Worm (Caenorhabditis elegans) whole organism, L3 larva: ENCODE data around the gene srh-55.

ENCODE experiments used
- ceh-16 ChIP-seq: sonication (generic microtip); optimal IDR thresholded peaks from 2 replicates; lab custom pipeline; 2017; ENCODE audit warnings: missing biosample characterization, missing genetic modification characterization
- eor-1 ChIP-seq, 2 experiments: fragments of 150-350 bp; optimal IDR thresholded peaks; 2 replicates each; lab custom pipeline; 2014 to 2018; ENCODE audit warnings: missing biosample characterization in 2 of 2, missing genetic modification characterization in 2 of 2
- fkh-10 ChIP-seq: sonication (generic microtip); optimal IDR thresholded peaks from 2 replicates; lab custom pipeline; 2017; ENCODE audit warnings: missing biosample characterization, missing genetic modification reagents, missing genetic modification characterization
- jun-1 ChIP-seq: fragments of 150-350 bp; optimal IDR thresholded peaks from 2 replicates; lab custom pipeline; 2014; ENCODE audit warnings: missing biosample characterization, missing genetic modification reagents, missing genetic modification characterization
- nhr-11 ChIP-seq: fragments of 150-350 bp; optimal IDR thresholded peaks from 2 replicates; lab custom pipeline; 2014; ENCODE audit warnings: missing biosample characterization, missing genetic modification characterization
- nhr-76 ChIP-seq: fragments of 150-350 bp; sonication (generic microtip); optimal IDR thresholded peaks from 5 replicates; lab custom pipeline; 2014; ENCODE audit warnings: missing biosample characterization, missing genetic modification characterization

DNA sequence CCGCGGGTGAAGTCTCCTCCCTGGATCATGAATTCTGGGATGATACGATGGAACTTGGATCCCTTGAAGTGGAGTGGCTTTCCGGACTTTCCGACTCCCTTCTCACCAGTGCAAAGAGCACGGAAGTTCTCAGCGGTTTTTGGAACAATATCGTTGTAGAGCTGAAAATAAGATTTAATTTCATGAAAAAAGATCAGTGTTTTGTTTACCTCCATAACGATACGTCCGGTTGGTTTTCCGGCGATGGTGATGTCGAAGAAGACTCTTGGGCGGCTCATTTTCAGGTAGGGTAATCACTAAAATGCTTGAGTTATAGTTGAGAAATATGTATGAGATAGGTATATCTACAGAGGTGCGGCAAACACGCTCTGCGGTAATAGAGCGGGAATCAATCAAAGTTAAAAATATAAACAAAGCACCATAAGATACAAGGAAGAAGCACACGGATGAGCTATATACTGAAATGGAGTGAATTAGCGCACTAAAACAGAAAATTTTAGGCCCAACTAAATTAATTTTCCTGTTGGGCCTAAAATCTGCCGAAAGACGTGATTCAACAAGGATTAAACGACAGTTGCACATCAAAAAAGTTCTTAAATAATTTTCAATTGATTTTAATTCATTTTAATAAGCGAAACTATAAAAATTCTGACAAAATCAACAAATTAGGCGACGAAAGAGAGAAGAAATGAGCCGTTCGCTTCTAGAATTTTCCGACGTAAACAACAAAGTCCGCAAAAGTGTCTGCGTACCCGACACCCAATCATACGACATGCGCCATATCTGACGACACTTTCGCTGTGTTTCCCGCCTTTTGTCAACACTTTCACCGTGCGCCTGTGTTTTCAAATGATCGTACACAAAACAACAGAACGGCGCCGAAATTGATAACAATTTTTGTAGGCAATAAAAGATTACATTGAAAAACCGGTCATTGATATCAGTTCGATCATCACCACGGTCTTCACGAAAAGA lies 34.0 kb downstream of the srh-55 start, which contains the start of the genes cyn-7 and bath-36:
- TF ChIP-seq ceh-16 (no peak), fkh-10 (GFP tag; lab: Kevin White, UChicago) (no peak), nhr-76 (tag; lab: Kevin White, UChicago) (no peak), nhr-11 (no peak), jun-1 (tag; lab: Kevin White, UChicago) (peak; percentile 86), eor-1 (tag; optimal IDR thresholded peaks at IDR 0.05; lab: Kevin White, UChicago) (no peak)
